Worm (Caenorhabditis elegans) whole organism, mixed stage, embryonic: ENCODE data around the gene chil-27.

ENCODE experiments used
- M03D4.4 ChIP-seq: sonication (generic microtip); optimal IDR thresholded peaks from 2 replicates; lab custom pipeline; 2017; ENCODE audit warnings: mild to moderate bottlenecking, missing genetic modification characterization, missing compliant biosample characterization
- bed-3 ChIP-seq: fragments of 200-800 bp; sonication (Bioruptor generic); optimal IDR thresholded peaks from 3 replicates; lab custom pipeline; 2018; ENCODE audit warnings: mild to moderate bottlenecking, missing genetic modification characterization, moderate library complexity, missing compliant biosample characterization
- blmp-1 ChIP-seq: fragments of 150-350 bp; optimal IDR thresholded peaks from 2 replicates; lab custom pipeline; 2014; ENCODE audit warnings: missing biosample characterization, missing genetic modification characterization
- ceh-39 ChIP-seq: fragments of 150-350 bp; optimal IDR thresholded peaks from 2 replicates; lab custom pipeline; 2014; ENCODE audit warnings: missing biosample characterization, missing genetic modification characterization
- ceh-43 ChIP-seq: fragments of 200-800 bp; sonication (Bioruptor generic); optimal IDR thresholded peaks from 2 replicates; lab custom pipeline; 2018; ENCODE audit warnings: mild to moderate bottlenecking, missing genetic modification characterization, moderate library complexity, missing compliant biosample characterization
- ceh-83 ChIP-seq: fragments of 200-800 bp; sonication (Bioruptor generic); optimal IDR thresholded peaks from 2 replicates; lab custom pipeline; 2018; ENCODE audit warnings: mild to moderate bottlenecking, missing genetic modification characterization, missing compliant biosample characterization
- elt-3 ChIP-seq: fragments of 150-350 bp; optimal IDR thresholded peaks from 2 replicates; lab custom pipeline; 2014; ENCODE audit warnings: missing biosample characterization, missing genetic modification characterization
- flh-1 ChIP-seq: fragments of 200-800 bp; sonication (Bioruptor generic); optimal IDR thresholded peaks from 2 replicates; lab custom pipeline; 2018; ENCODE audit warnings: mild to moderate bottlenecking, missing genetic modification characterization, moderate library complexity, missing compliant biosample characterization
- ham-2 ChIP-seq: fragments of 200-800 bp; sonication (Bioruptor generic); optimal IDR thresholded peaks from 2 replicates; lab custom pipeline; 2018; ENCODE audit warnings: mild to moderate bottlenecking, missing genetic modification characterization, missing compliant biosample characterization
- hlh-1 ChIP-seq: fragments of 150-350 bp; optimal IDR thresholded peaks from 2 replicates; lab custom pipeline; 2014; ENCODE audit warnings: missing biosample characterization, missing genetic modification reagents, missing genetic modification characterization
- lin-13 ChIP-seq: fragments of 150-350 bp; optimal IDR thresholded peaks from 2 replicates; lab custom pipeline; 2014; ENCODE audit warnings: missing biosample characterization, missing genetic modification characterization
- lin-32 ChIP-seq: fragments of 200-800 bp; sonication (Bioruptor generic); optimal IDR thresholded peaks from 2 replicates; lab custom pipeline; 2018; ENCODE audit warnings: mild to moderate bottlenecking, missing genetic modification characterization, missing compliant biosample characterization
- lsy-2 ChIP-seq: fragments of 150-350 bp; optimal IDR thresholded peaks from 2 replicates; lab custom pipeline; 2014; ENCODE audit warnings: missing biosample characterization, missing genetic modification characterization
- mab-5 ChIP-seq: fragments of 150-350 bp; optimal IDR thresholded peaks from 2 replicates; lab custom pipeline; 2014; ENCODE audit warnings: missing biosample characterization, missing genetic modification characterization
- mep-1 ChIP-seq: fragments of 150-350 bp; optimal IDR thresholded peaks from 2 replicates; lab custom pipeline; 2017; ENCODE audit warnings: missing biosample characterization, missing genetic modification reagents, missing genetic modification characterization, inconsistent platforms
- mls-2 ChIP-seq: sonication (generic microtip); optimal IDR thresholded peaks from 2 replicates; lab custom pipeline; 2016; ENCODE audit warnings: mild to moderate bottlenecking, missing genetic modification characterization, moderate library complexity, missing compliant biosample characterization
- nhr-12 ChIP-seq: fragments of 150-350 bp; optimal IDR thresholded peaks from 2 replicates; lab custom pipeline; 2014; ENCODE audit warnings: missing biosample characterization, missing genetic modification characterization
- nhr-237 ChIP-seq: fragments of 150-350 bp; optimal IDR thresholded peaks from 2 replicates; lab custom pipeline; 2014; ENCODE audit warnings: missing biosample characterization, missing genetic modification characterization
- nhr-28 ChIP-seq: fragments of 150-350 bp; optimal IDR thresholded peaks from 2 replicates; lab custom pipeline; 2014; ENCODE audit warnings: missing biosample characterization, missing genetic modification characterization
- nhr-76 ChIP-seq: sonication (generic microtip); optimal IDR thresholded peaks from 2 replicates; lab custom pipeline; 2017; ENCODE audit warnings: missing biosample characterization, missing genetic modification characterization
- pha-4 ChIP-seq: fragments of 150-350 bp; optimal IDR thresholded peaks from 2 replicates; lab custom pipeline; 2018; ENCODE audit warnings: missing biosample characterization, missing genetic modification reagents, missing genetic modification characterization
- sem-2 ChIP-seq: fragments of 200-800 bp; sonication (Bioruptor generic); optimal IDR thresholded peaks from 2 replicates; lab custom pipeline; 2018; ENCODE audit warnings: mild to moderate bottlenecking, missing genetic modification characterization, missing compliant biosample characterization
- snpc-4 ChIP-seq: fragments of 150-350 bp; optimal IDR thresholded peaks from 2 replicates; lab custom pipeline; 2014; ENCODE audit warnings: missing biosample characterization, missing genetic modification characterization
- sptf-1 ChIP-seq: sonication (generic microtip); optimal IDR thresholded peaks from 2 replicates; lab custom pipeline; 2017; ENCODE audit warnings: mild to moderate bottlenecking, missing genetic modification characterization, moderate library complexity, missing compliant biosample characterization
- tbx-8 ChIP-seq: fragments of 200-800 bp; sonication (Bioruptor generic); optimal IDR thresholded peaks from 2 replicates; lab custom pipeline; 2018; ENCODE audit warnings: mild to moderate bottlenecking, missing genetic modification characterization, moderate library complexity, missing compliant biosample characterization
- unc-39 ChIP-seq: fragments of 150-350 bp; optimal IDR thresholded peaks from 2 replicates; lab custom pipeline; 2014; ENCODE audit warnings: missing biosample characterization, missing genetic modification characterization
- unc-62 ChIP-seq: fragments of 150-350 bp; optimal IDR thresholded peaks from 2 replicates; lab custom pipeline; 2014; ENCODE audit warnings: missing biosample characterization, missing genetic modification reagents, missing genetic modification characterization
- zip-8 ChIP-seq: fragments of 150-350 bp; optimal IDR thresholded peaks from 2 replicates; lab custom pipeline; 2014; ENCODE audit warnings: missing biosample characterization, missing genetic modification characterization
- ztf-11 ChIP-seq: fragments of 150-350 bp; optimal IDR thresholded peaks from 2 replicates; lab custom pipeline; 2014; ENCODE audit warnings: missing biosample characterization, missing genetic modification characterization

The chil-27 gene

ce11 chrII:9474367-9475105, 3.1 kb upstream of the chil-27 start, which contains the start of the genes chil-25 and chil-26:
Gene chil-25, minus strand, starts transcription at chrII:9474467.
Gene chil-26, plus strand, starts transcription at chrII:9475055.
- no peak for TF ChIP-seq mls-2 (tag; lab: Kevin White, UChicago)

ce11 chrII:9480006-9480405, 2.3 kb downstream of the chil-27 start, which contains the start of gene T19H5.7:
Gene T19H5.7, minus strand, starts transcription at chrII:9480106.
- no peak for TF ChIP-seq sptf-1 (tag; lab: Kevin White, UChicago)
- no peak for TF ChIP-seq bed-3 (GFP tag; lab: Kevin White, UChicago)
- TF ChIP-seq ceh-43, result no peak
- TF ChIP-seq ztf-11 (tag; lab: Kevin White, UChicago), result no peak
- no peak for TF ChIP-seq mab-5 (tag; lab: Kevin White, UChicago)

ce11 chrII:9481427-9481826, 3.8 kb downstream of the chil-27 start:
- TF ChIP-seq ham-2 (GFP tag; lab: Kevin White, UChicago) (no peak), nhr-237 (tag; lab: Kevin White, UChicago) (no peak), unc-62 (GFP tag; lab: Kevin White, UChicago) (no peak), mls-2 (tag; lab: Kevin White, UChicago) (no peak), tbx-8 (GFP tag; lab: Kevin White, UChicago) (no peak), ceh-39 (tag; lab: Kevin White, UChicago) (no peak), nhr-76 (tag; lab: Kevin White, UChicago) (no peak), bed-3 (GFP tag; lab: Kevin White, UChicago) (no peak), mab-5 (tag; lab: Kevin White, UChicago) (no peak), lsy-2 (tag; lab: Kevin White, UChicago) (no peak), ztf-11 (tag; lab: Kevin White, UChicago) (no peak), blmp-1 (tag; lab: Kevin White, UChicago) (no peak), nhr-12 (tag; lab: Kevin White, UChicago) (no peak), hlh-1 (no peak), ceh-83 (GFP tag; lab: Kevin White, UChicago) (no peak), ceh-43 (no peak), flh-1 (GFP tag; lab: Kevin White, UChicago) (no peak), snpc-4 (tag; lab: Kevin White, UChicago) (no peak), lin-32 (GFP tag; lab: Kevin White, UChicago) (no peak)

ce11 chrII:9482529-9482928, 4.9 kb downstream of the chil-27 start:
- no peak for TF ChIP-seq ceh-43
- no peak for TF ChIP-seq ceh-83 (GFP tag; lab: Kevin White, UChicago)
- no peak for TF ChIP-seq pha-4 (tag; lab: Kevin White, UChicago)
- no peak for TF ChIP-seq bed-3 (GFP tag; lab: Kevin White, UChicago)
- TF ChIP-seq lin-13 (tag; lab: Kevin White, UChicago), result no peak
- no peak for TF ChIP-seq zip-8 (tag; lab: Kevin White, UChicago)
- TF ChIP-seq flh-1 (GFP tag; lab: Kevin White, UChicago), result no peak

- TF ChIP-seq hlh-1, result no peak
- TF ChIP-seq nhr-12 (tag; lab: Kevin White, UChicago), result no peak
- no peak for TF ChIP-seq bed-3 (GFP tag; lab: Kevin White, UChicago)
- no peak for TF ChIP-seq mab-5 (tag; lab: Kevin White, UChicago)
- no peak for TF ChIP-seq nhr-237 (tag; lab: Kevin White, UChicago)
- TF ChIP-seq mls-2 (tag; lab: Kevin White, UChicago), result no peak
- TF ChIP-seq zip-8 (tag; lab: Kevin White, UChicago), result no peak
- TF ChIP-seq mep-1, result no peak
- no peak for TF ChIP-seq unc-62 (GFP tag; lab: Kevin White, UChicago)
- no peak for TF ChIP-seq nhr-28
- no peak for TF ChIP-seq lin-32 (GFP tag; lab: Kevin White, UChicago)
- no peak for TF ChIP-seq M03D4.4 (tag; lab: Kevin White, UChicago)
- no peak for TF ChIP-seq flh-1 (GFP tag; lab: Kevin White, UChicago)
- no peak for TF ChIP-seq lsy-2 (tag; lab: Kevin White, UChicago)
- no peak for TF ChIP-seq sem-2 (GFP tag; lab: Kevin White, UChicago)
- no peak for TF ChIP-seq unc-39 (tag; lab: Kevin White, UChicago)
- TF ChIP-seq elt-3 (tag; lab: Kevin White, UChicago), result no peak
These were observed 5.7 kb downstream of the chil-27 start for ce11 chrII:9483342-9483741.
